Fruit fly (Drosophila melanogaster) whole organism, prepupa: ENCODE measurements around the gene TwdlG.

Source experiments
- CG11294 ChIP-seq: fragments of 200-800 bp; sonication (Bioruptor generic); IDR thresholded peaks from 2 replicates; pipeline ENCODE4 v1.3.6; 2022; ENCODE audit warnings: missing biosample characterization, missing genetic modification characterization
- CG6792 ChIP-seq: fragments of 200-800 bp; sonication (Bioruptor generic); optimal IDR thresholded peaks from 3 replicates; lab custom pipeline; 2016; ENCODE audit warnings: missing biosample characterization, missing genetic modification characterization
- Hr4 ChIP-seq: fragments of 200-800 bp; sonication (Bioruptor generic); optimal IDR thresholded peaks from 3 replicates; lab custom pipeline; 2016; ENCODE audit warnings: missing biosample characterization, missing genetic modification characterization
- Met ChIP-seq: fragments of 200-800 bp; sonication (Bioruptor generic); optimal IDR thresholded peaks from 3 replicates; lab custom pipeline; 2016; ENCODE audit warnings: missing biosample characterization, missing genetic modification characterization
- acj6 ChIP-seq: fragments of 200-800 bp; sonication (Bioruptor generic); optimal IDR thresholded peaks from 3 replicates; lab custom pipeline; 2016; ENCODE audit warnings: missing biosample characterization, missing genetic modification characterization
- net ChIP-seq: fragments of 200-800 bp; sonication (Bioruptor generic); optimal IDR thresholded peaks from 3 replicates; lab custom pipeline; 2016; ENCODE audit warnings: missing biosample characterization, missing genetic modification characterization
- pdm3 ChIP-seq: fragments of 200-800 bp; sonication (Bioruptor generic); optimal IDR thresholded peaks from 3 replicates; lab custom pipeline; 2016; ENCODE audit warnings: missing biosample characterization, missing genetic modification characterization

dm6 chr3R:4281119-4281861, 30.1 kb upstream of the TwdlG start:
- no peak for TF ChIP-seq CG6792 (GFP tag; lab: Kevin White, UChicago)
- no peak for TF ChIP-seq pdm3 (GFP tag; lab: Kevin White, UChicago)
- TF ChIP-seq Met (GFP tag; lab: Kevin White, UChicago): no peak
- TF ChIP-seq net: no peak
- TF ChIP-seq acj6: no peak
- no peak for TF ChIP-seq CG11294
- TF ChIP-seq Hr4 (GFP tag; lab: Kevin White, UChicago): no peak
